Worm (Caenorhabditis elegans): Measurements from ENCODE around the gene C55B6.5.

DNA sequence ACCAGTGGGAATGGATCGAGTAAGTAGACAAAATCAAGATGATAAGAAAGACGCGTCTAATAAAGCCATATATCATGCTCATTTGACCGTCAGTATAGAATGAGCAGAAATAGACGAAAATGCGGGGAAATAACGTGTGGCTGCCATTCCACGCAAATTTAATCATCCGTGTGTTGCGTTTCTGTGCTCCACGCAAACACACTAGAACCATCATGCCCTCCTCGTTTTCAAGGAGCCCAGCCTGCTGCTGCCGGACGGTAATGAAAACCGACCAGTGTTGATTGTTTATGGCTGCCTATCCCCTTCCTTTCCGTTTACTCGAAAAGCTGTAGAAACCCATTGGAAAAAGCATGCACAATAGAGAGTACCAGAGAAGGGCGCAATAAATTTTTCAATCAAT is 15.1 kb upstream of the C55B6.5 start:
- TF ChIP-seq ztf-4 (tag; optimal IDR thresholded peaks at IDR 0.05) (no peak), skn-1 (tag; optimal IDR thresholded peaks at IDR 0.05) (no peak), snpc-4 (tag; optimal IDR thresholded peaks at IDR 0.05) (no peak), lin-39 (tag; optimal IDR thresholded peaks at IDR 0.05) (no peak), ama-1 (optimal IDR thresholded peaks at IDR 0.05) (no peak), sem-4 (tag; optimal IDR thresholded peaks at IDR 0.05) (no peak), ZK546.5 (tag; optimal IDR thresholded peaks at IDR 0.05) (no peak), ztf-11 (tag; optimal IDR thresholded peaks at IDR 0.05) (no peak), mab-5 (tag; optimal IDR thresholded peaks at IDR 0.05) (no peak), unc-62 (GFP tag; optimal IDR thresholded peaks at IDR 0.05) (no peak), nhr-237 (tag; optimal IDR thresholded peaks at IDR 0.05) (no peak), nhr-77 (tag; optimal IDR thresholded peaks at IDR 0.05) (no peak), egl-27 (tag; optimal IDR thresholded peaks at IDR 0.05) (no peak), gmeb-1 (tag; optimal IDR thresholded peaks at IDR 0.05) (no peak)

All from whole organism, L2 larva.